Worm (Caenorhabditis elegans) whole organism, L2 larva: Measurements from ENCODE around the gene atg-3.

Source experiments
- C34F6.9 ChIP-seq: fragments of 150-350 bp; optimal IDR thresholded peaks from 2 replicates; lab custom pipeline; 2014; ENCODE audit warnings: missing biosample characterization, missing genetic modification characterization
- F13H6.1 ChIP-seq: sonication (generic microtip); optimal IDR thresholded peaks from 2 replicates; lab custom pipeline; 2016; ENCODE audit warnings: missing genetic modification characterization, missing compliant biosample characterization
- R02D3.7 ChIP-seq: fragments of 150-350 bp; optimal IDR thresholded peaks from 2 replicates; lab custom pipeline; 2014; ENCODE audit warnings: missing biosample characterization, missing genetic modification characterization
- Y55F3AM.14 ChIP-seq: fragments of 200-800 bp; sonication (Bioruptor generic); optimal IDR thresholded peaks from 2 replicates; lab custom pipeline; 2018; ENCODE audit warnings: mild to moderate bottlenecking, missing genetic modification characterization, missing compliant biosample characterization
- ZK546.5 ChIP-seq: sonication (generic microtip); optimal IDR thresholded peaks from 2 replicates; lab custom pipeline; 2017; ENCODE audit warnings: missing biosample characterization, missing genetic modification characterization
- alr-1 ChIP-seq: fragments of 150-350 bp; optimal IDR thresholded peaks from 2 replicates; lab custom pipeline; 2014; ENCODE audit warnings: missing biosample characterization, missing genetic modification characterization
- aly-2 ChIP-seq: fragments of 150-350 bp; optimal IDR thresholded peaks from 2 replicates; lab custom pipeline; 2014; ENCODE audit warnings: missing biosample characterization, missing genetic modification characterization
- ama-1 ChIP-seq: fragments of 150-350 bp; optimal IDR thresholded peaks from 2 replicates; lab custom pipeline; 2018; ENCODE audit warnings: inconsistent platforms
- blmp-1 ChIP-seq: sonication (generic microtip); optimal IDR thresholded peaks from 2 replicates; lab custom pipeline; 2017; ENCODE audit warnings: missing genetic modification characterization, mild to moderate bottlenecking, missing compliant biosample characterization, antibody characterized with exemption, moderate library complexity; ENCODE audit not compliant: insufficient read depth
- ceh-82 ChIP-seq: fragments of 150-350 bp; optimal IDR thresholded peaks from 2 replicates; lab custom pipeline; 2014; ENCODE audit warnings: missing biosample characterization, missing genetic modification characterization
- crh-2 ChIP-seq: sonication (generic microtip); optimal IDR thresholded peaks from 2 replicates; lab custom pipeline; 2017; ENCODE audit warnings: missing biosample characterization, missing genetic modification characterization
- dmd-4 ChIP-seq: sonication (generic microtip); optimal IDR thresholded peaks from 2 replicates; lab custom pipeline; 2017; ENCODE audit warnings: missing biosample characterization, missing genetic modification characterization
- egl-27 ChIP-seq: sonication (generic microtip); optimal IDR thresholded peaks from 3 replicates; lab custom pipeline; 2017; ENCODE audit warnings: missing biosample characterization, missing genetic modification reagents, missing genetic modification characterization
- elt-1 ChIP-seq: fragments of 150-350 bp; optimal IDR thresholded peaks from 2 replicates; lab custom pipeline; 2014; ENCODE audit warnings: missing biosample characterization, missing genetic modification characterization
- elt-3 ChIP-seq: sonication (generic microtip); optimal IDR thresholded peaks from 2 replicates; lab custom pipeline; 2017; ENCODE audit warnings: missing biosample characterization, missing genetic modification characterization
- fos-1 ChIP-seq: fragments of 150-350 bp; optimal IDR thresholded peaks from 2 replicates; lab custom pipeline; 2014; ENCODE audit warnings: missing biosample characterization, missing genetic modification characterization
- gmeb-1 ChIP-seq: fragments of 150-350 bp; optimal IDR thresholded peaks from 2 replicates; lab custom pipeline; 2014; ENCODE audit warnings: missing biosample characterization, missing genetic modification characterization
- lin-11 ChIP-seq: fragments of 150-350 bp; sonication (generic microtip); optimal IDR thresholded peaks from 2 replicates; lab custom pipeline; 2014; ENCODE audit warnings: missing biosample characterization, missing genetic modification characterization, inconsistent platforms, mixed read lengths
- lin-13 ChIP-seq: fragments of 150-350 bp; optimal IDR thresholded peaks from 2 replicates; lab custom pipeline; 2014; ENCODE audit warnings: missing biosample characterization, missing genetic modification reagents, missing genetic modification characterization
- lin-39 ChIP-seq: fragments of 150-350 bp; optimal IDR thresholded peaks from 2 replicates; lab custom pipeline; 2014; ENCODE audit warnings: missing biosample characterization, missing genetic modification reagents, missing genetic modification characterization
- lsy-2 ChIP-seq, 2 experiments: fragments of 150-350 bp in 1 of 2; sonication (generic microtip) in 1 of 2; optimal IDR thresholded peaks; 2 replicates each; lab custom pipeline; 2014 to 2017; ENCODE audit warnings: missing biosample characterization in 2 of 2, missing genetic modification characterization in 2 of 2
- mab-5 ChIP-seq: fragments of 150-350 bp; optimal IDR thresholded peaks from 2 replicates; lab custom pipeline; 2014; ENCODE audit warnings: missing biosample characterization, missing genetic modification characterization
- mbf-1 ChIP-seq: sonication (generic microtip); optimal IDR thresholded peaks from 2 replicates; lab custom pipeline; 2017; ENCODE audit warnings: missing biosample characterization, missing genetic modification characterization
- mdl-1 ChIP-seq, 2 experiments: fragments of 150-350 bp in 1 of 2; sonication (generic microtip) in 1 of 2; optimal IDR thresholded peaks; 2 replicates each; lab custom pipeline; 2017; ENCODE audit warnings: missing biosample characterization in 2 of 2, missing genetic modification characterization in 2 of 2
- nhr-10 ChIP-seq: sonication (generic microtip); optimal IDR thresholded peaks from 2 replicates; lab custom pipeline; 2017; ENCODE audit warnings: missing biosample characterization, missing genetic modification characterization
- nhr-11 ChIP-seq: fragments of 150-350 bp; optimal IDR thresholded peaks from 2 replicates; lab custom pipeline; 2014; ENCODE audit warnings: missing biosample characterization, missing genetic modification characterization
- nhr-12 ChIP-seq: fragments of 150-350 bp; optimal IDR thresholded peaks from 2 replicates; lab custom pipeline; 2014; ENCODE audit warnings: missing biosample characterization, missing genetic modification characterization
- nhr-129 ChIP-seq: fragments of 150-350 bp; optimal IDR thresholded peaks from 2 replicates; lab custom pipeline; 2014; ENCODE audit warnings: missing biosample characterization, missing genetic modification characterization
- nhr-21 ChIP-seq: fragments of 150-350 bp; optimal IDR thresholded peaks from 2 replicates; lab custom pipeline; 2014; ENCODE audit warnings: missing biosample characterization, missing genetic modification characterization
- nhr-23 ChIP-seq: fragments of 150-350 bp; optimal IDR thresholded peaks from 2 replicates; lab custom pipeline; 2014; ENCODE audit warnings: missing biosample characterization, missing genetic modification reagents, missing genetic modification characterization
- nhr-237 ChIP-seq: fragments of 150-350 bp; optimal IDR thresholded peaks from 2 replicates; lab custom pipeline; 2014; ENCODE audit warnings: missing biosample characterization, missing genetic modification characterization
- peb-1 ChIP-seq: fragments of 150-350 bp; optimal IDR thresholded peaks from 2 replicates; lab custom pipeline; 2014; ENCODE audit warnings: missing biosample characterization, missing genetic modification characterization
- sem-4 ChIP-seq: fragments of 150-350 bp; optimal IDR thresholded peaks from 2 replicates; lab custom pipeline; 2014; ENCODE audit warnings: missing biosample characterization, missing genetic modification reagents, missing genetic modification characterization
- skn-1 ChIP-seq: sonication (generic microtip); optimal IDR thresholded peaks from 2 replicates; lab custom pipeline; 2017; ENCODE audit warnings: missing biosample characterization, missing genetic modification characterization
- sma-3 ChIP-seq: sonication (generic microtip); optimal IDR thresholded peaks from 2 replicates; lab custom pipeline; 2016; ENCODE audit warnings: missing genetic modification reagents, missing genetic modification characterization, missing compliant biosample characterization
- sma-9 ChIP-seq, 2 experiments: fragments of 150-350 bp in 1 of 2; sonication (generic microtip) in 1 of 2; optimal IDR thresholded peaks; 2 replicates each; lab custom pipeline; 2014 to 2016; ENCODE audit warnings: missing genetic modification characterization in 2 of 2, mild to moderate bottlenecking in 1 of 2, missing biosample characterization in 1 of 2, missing compliant biosample characterization in 1 of 2, missing genetic modification reagents in 1 of 2, moderate library complexity in 1 of 2
- snpc-4 ChIP-seq: fragments of 150-350 bp; optimal IDR thresholded peaks from 2 replicates; lab custom pipeline; 2014; ENCODE audit warnings: missing biosample characterization, missing genetic modification characterization
- unc-39 ChIP-seq: fragments of 150-350 bp; optimal IDR thresholded peaks from 2 replicates; lab custom pipeline; 2014; ENCODE audit warnings: missing biosample characterization, missing genetic modification characterization
- unc-55 ChIP-seq: fragments of 150-350 bp; sonication (generic microtip); optimal IDR thresholded peaks from 3 replicates; lab custom pipeline; 2014; ENCODE audit warnings: missing biosample characterization, missing genetic modification reagents, missing genetic modification characterization
- unc-62 ChIP-seq: fragments of 150-350 bp; optimal IDR thresholded peaks from 2 replicates; lab custom pipeline; 2014; ENCODE audit warnings: missing biosample characterization, missing genetic modification reagents, missing genetic modification characterization
- zag-1 ChIP-seq: fragments of 150-350 bp; optimal IDR thresholded peaks from 2 replicates; lab custom pipeline; 2014; ENCODE audit warnings: missing biosample characterization, missing genetic modification characterization
- ztf-1 ChIP-seq: fragments of 200-800 bp; sonication (Bioruptor generic); conservative IDR thresholded peaks from 2 replicates; pipeline ENCODE4 v1.3.6; 2022; ENCODE audit warnings: missing genetic modification characterization, missing compliant biosample characterization
- ztf-11 ChIP-seq: sonication (generic microtip); optimal IDR thresholded peaks from 2 replicates; lab custom pipeline; 2017; ENCODE audit warnings: missing biosample characterization, missing genetic modification characterization
- ztf-4 ChIP-seq: fragments of 150-350 bp; optimal IDR thresholded peaks from 2 replicates; lab custom pipeline; 2014; ENCODE audit warnings: missing biosample characterization, missing genetic modification characterization

atg-3 gene

DNA sequence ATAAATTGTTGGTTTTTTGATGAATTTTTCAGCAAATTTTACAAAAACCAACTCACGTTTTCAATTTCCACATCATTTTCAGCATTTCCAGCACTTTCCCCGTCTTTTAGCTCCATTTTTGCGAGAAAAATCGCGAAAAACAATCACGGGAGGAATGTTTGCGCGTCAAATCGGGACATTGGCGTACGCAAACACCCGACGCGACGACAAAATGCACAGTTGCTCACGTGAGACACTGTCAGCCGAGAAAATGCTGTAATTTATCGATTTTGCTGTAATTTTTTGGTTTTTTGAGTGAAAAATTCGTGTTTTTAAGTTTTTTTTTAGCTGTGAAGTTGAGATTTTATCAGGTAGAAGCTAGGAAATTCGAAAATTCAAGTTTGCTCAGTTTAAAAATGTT lies 766 bp upstream of the atg-3 start, which contains the start of gene Y55F3AM.9:
TSS of gene Y55F3AM.9 (minus strand) at position 189 of the 400 bp plus-strand sequence.
- peak; percentile 42 for TF ChIP-seq nhr-129 (tag; lab: Kevin White, UChicago)
- TF ChIP-seq lin-11 (tag; lab: Kevin White, UChicago): no peak
- no peak for TF ChIP-seq mbf-1 (tag; lab: Kevin White, UChicago)
- no peak for TF ChIP-seq unc-62
- TF ChIP-seq mdl-1 (tag; optimal IDR thresholded peaks at IDR 0.05; lab: Kevin White, UChicago): no peak
- peak; percentile 18 for TF ChIP-seq ama-1 (lab: Kevin White, UChicago)
- no peak for TF ChIP-seq ztf-11 (tag; lab: Kevin White, UChicago)
- TF ChIP-seq lsy-2 (tag; optimal IDR thresholded peaks at IDR 0.05; lab: Kevin White, UChicago): peak; percentile 33 to 76
- no peak for TF ChIP-seq elt-1
- TF ChIP-seq gmeb-1 (tag; lab: Kevin White, UChicago): peak; percentile 34
- TF ChIP-seq sem-4: no peak
- peak; percentile 20 for TF ChIP-seq crh-2 (tag; lab: Kevin White, UChicago)
- no peak for TF ChIP-seq alr-1
- TF ChIP-seq nhr-23: no peak
- TF ChIP-seq R02D3.7 (tag; lab: Kevin White, UChicago): no peak
- no peak for TF ChIP-seq aly-2 (tag; lab: Kevin White, UChicago)
- TF ChIP-seq ztf-4: no peak
- TF ChIP-seq sma-9 (GFP tag; optimal IDR thresholded peaks at IDR 0.05; lab: Kevin White, UChicago): no peak
- TF ChIP-seq sma-9 (tag; optimal IDR thresholded peaks at IDR 0.05; lab: Kevin White, UChicago): no peak
- peak; percentile 66 for TF ChIP-seq C34F6.9 (tag; lab: Kevin White, UChicago)
- no peak for TF ChIP-seq lin-13 (GFP tag; lab: Kevin White, UChicago)
- TF ChIP-seq mab-5 (tag; lab: Kevin White, UChicago): no peak
- TF ChIP-seq ZK546.5 (tag; lab: Kevin White, UChicago): no peak
- TF ChIP-seq unc-55 (GFP tag; lab: Kevin White, UChicago): peak; percentile 64
- TF ChIP-seq Y55F3AM.14 (GFP tag; lab: Kevin White, UChicago): no peak
- no peak for TF ChIP-seq lin-39 (tag; lab: Kevin White, UChicago)
- TF ChIP-seq nhr-12 (tag; lab: Kevin White, UChicago): no peak
- TF ChIP-seq fos-1 (tag; lab: Kevin White, UChicago): peak; percentile 27
- TF ChIP-seq peb-1 (tag; lab: Kevin White, UChicago): no peak
- TF ChIP-seq egl-27 (tag; lab: Kevin White, UChicago): no peak
- TF ChIP-seq nhr-11 (tag; lab: Kevin White, UChicago): no peak
- TF ChIP-seq blmp-1 (tag; lab: Kevin White, UChicago): no peak
- TF ChIP-seq elt-3: no peak

DNA sequence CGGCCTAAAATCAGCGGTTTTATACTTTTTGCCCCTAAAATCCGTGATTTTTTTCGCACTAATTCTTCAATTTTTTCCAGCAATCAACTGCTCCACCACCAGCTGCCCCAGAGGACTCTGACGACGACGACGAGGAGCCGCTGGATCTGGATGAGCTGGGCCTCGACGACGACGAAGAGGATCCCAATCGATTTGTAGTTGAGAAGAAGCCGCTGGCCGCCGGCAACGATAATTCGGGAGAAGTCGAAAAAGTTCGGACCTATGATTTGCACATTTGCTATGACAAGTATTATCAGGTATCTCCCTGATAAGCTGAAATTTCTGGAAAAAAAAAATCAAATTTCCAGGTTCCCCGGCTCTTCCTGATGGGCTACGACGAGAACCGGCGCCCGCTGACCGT lies 1.5 kb downstream of the atg-3 start:
- no peak for TF ChIP-seq peb-1 (tag; lab: Kevin White, UChicago)
- TF ChIP-seq lin-39 (tag; lab: Kevin White, UChicago): no peak
- no peak for TF ChIP-seq C34F6.9 (tag; lab: Kevin White, UChicago)
- no peak for TF ChIP-seq nhr-12 (tag; lab: Kevin White, UChicago)
- no peak for TF ChIP-seq unc-55 (GFP tag; lab: Kevin White, UChicago)
- TF ChIP-seq ama-1 (lab: Kevin White, UChicago): no peak
- no peak for TF ChIP-seq fos-1 (tag; lab: Kevin White, UChicago)
- no peak for TF ChIP-seq zag-1 (tag; lab: Kevin White, UChicago)
- no peak for TF ChIP-seq ztf-11 (tag; lab: Kevin White, UChicago)
- no peak for TF ChIP-seq snpc-4
- TF ChIP-seq ZK546.5 (tag; lab: Kevin White, UChicago): no peak
- TF ChIP-seq unc-62: no peak
- TF ChIP-seq ztf-1: no peak
- no peak for TF ChIP-seq blmp-1 (tag; lab: Kevin White, UChicago)
- no peak for TF ChIP-seq sem-4
- TF ChIP-seq elt-1: no peak
- TF ChIP-seq egl-27 (tag; lab: Kevin White, UChicago): no peak
- no peak for TF ChIP-seq unc-39 (tag; lab: Kevin White, UChicago)

DNA sequence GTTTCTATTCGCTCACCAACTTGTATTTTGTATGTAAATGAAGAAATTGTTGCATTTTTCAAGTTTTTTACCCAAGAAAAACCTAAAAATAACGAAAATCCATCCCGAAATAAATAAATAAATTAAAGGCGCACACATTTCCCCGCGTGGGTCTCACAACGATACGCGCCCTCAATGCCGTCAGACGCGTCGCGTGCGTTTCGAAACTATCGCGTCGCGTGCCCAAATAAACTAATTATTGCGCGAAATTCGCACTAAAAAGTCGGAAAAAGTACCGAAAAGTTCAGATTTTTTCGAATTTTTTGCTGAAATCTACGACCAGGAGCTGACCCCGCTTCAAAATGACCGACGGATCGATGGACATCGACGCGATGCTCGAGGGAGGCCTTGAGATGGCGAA lies 2.1 kb downstream of the atg-3 start, which contains the start of gene rbm-39:
TSS of gene rbm-39 (plus strand) at position 178 of the 400 bp plus-strand sequence.
- TF ChIP-seq F13H6.1 (tag; lab: Kevin White, UChicago) (peak; percentile 76), unc-55 (GFP tag; lab: Kevin White, UChicago) (peak; percentile 92), nhr-23 (no peak), ceh-82 (tag; lab: Kevin White, UChicago) (peak; percentile 4), peb-1 (tag; lab: Kevin White, UChicago) (no peak), blmp-1 (tag; lab: Kevin White, UChicago) (peak; percentile 14), unc-39 (tag; lab: Kevin White, UChicago) (no peak), crh-2 (tag; lab: Kevin White, UChicago) (peak; percentile 84), nhr-10 (tag; lab: Kevin White, UChicago) (no peak), sma-3 (GFP tag; lab: Kevin White, UChicago) (peak; percentile 83), skn-1 (tag; lab: Kevin White, UChicago) (no peak), mbf-1 (tag; lab: Kevin White, UChicago) (no peak), unc-62 (no peak), ama-1 (lab: Kevin White, UChicago) (peak; percentile 59), nhr-12 (tag; lab: Kevin White, UChicago) (no peak), aly-2 (tag; lab: Kevin White, UChicago) (no peak), nhr-237 (no peak), elt-3 (no peak), lin-13 (GFP tag; lab: Kevin White, UChicago) (peak; percentile 87), sem-4 (peak; percentile 8), lin-39 (tag; lab: Kevin White, UChicago) (no peak), fos-1 (tag; lab: Kevin White, UChicago) (peak; percentile 48), egl-27 (tag; lab: Kevin White, UChicago) (peak; percentile 43), nhr-21 (tag; lab: Kevin White, UChicago) (peak; percentile 70), zag-1 (tag; lab: Kevin White, UChicago) (no peak), nhr-129 (tag; lab: Kevin White, UChicago) (peak; percentile 77), nhr-11 (tag; lab: Kevin White, UChicago) (no peak), mab-5 (tag; lab: Kevin White, UChicago) (peak; percentile 5), C34F6.9 (tag; lab: Kevin White, UChicago) (peak; percentile 92), ZK546.5 (tag; lab: Kevin White, UChicago) (peak; percentile 20), lsy-2 (tag; optimal IDR thresholded peaks at IDR 0.05; lab: Kevin White, UChicago) (peak; percentile 80 to 90), dmd-4 (no peak)
